Worm (Caenorhabditis elegans) whole organism, L4 larva: ENCODE results near the gene F28F9.3.

Experiments
- D1046.2 ChIP-seq: fragments of 200-800 bp; sonication (Bioruptor generic); IDR thresholded peaks from 2 replicates; pipeline ENCODE4 v1.3.6; 2022; ENCODE audit warnings: missing genetic modification characterization, missing compliant biosample characterization
- F26F4.8 ChIP-seq: fragments of 200-800 bp; sonication (Bioruptor generic); conservative IDR thresholded peaks from 2 replicates; pipeline ENCODE4 v1.3.6; 2022; ENCODE audit warnings: missing genetic modification characterization, missing compliant biosample characterization
- Y105C5A.15 ChIP-seq: fragments of 200-800 bp; sonication (Bioruptor generic); IDR thresholded peaks from 2 replicates; pipeline ENCODE4 v1.3.6; 2022; ENCODE audit warnings: missing genetic modification characterization, missing compliant biosample characterization
- Y5F2A.4 ChIP-seq: fragments of 200-800 bp; sonication (Bioruptor generic); optimal IDR thresholded peaks from 2 replicates; lab custom pipeline; 2018; ENCODE audit warnings: mild to moderate bottlenecking, missing genetic modification characterization, missing compliant biosample characterization
- ZK546.5 ChIP-seq, 2 experiments: sonication (generic microtip); optimal IDR thresholded peaks; 2 replicates each; lab custom pipeline; 2017; ENCODE audit warnings: missing biosample characterization in 2 of 2, missing genetic modification characterization in 2 of 2
- aha-1 ChIP-seq: fragments of 150-350 bp; peaks from one replicate; lab custom pipeline; 2014; ENCODE audit warnings: missing biosample characterization, missing genetic modification characterization
- aly-2 ChIP-seq: sonication (generic microtip); optimal IDR thresholded peaks from 2 replicates; lab custom pipeline; 2018; ENCODE audit warnings: missing biosample characterization, missing genetic modification characterization
- ceh-62 ChIP-seq: sonication (generic microtip); optimal IDR thresholded peaks from 2 replicates; lab custom pipeline; 2017; ENCODE audit warnings: missing biosample characterization, missing genetic modification characterization
- ces-1 ChIP-seq: fragments of 150-350 bp; sonication (generic microtip); optimal IDR thresholded peaks from 4 replicates; lab custom pipeline; 2014; ENCODE audit warnings: missing biosample characterization, missing genetic modification reagents, missing genetic modification characterization
- ctbp-1 ChIP-seq: fragments of 200-800 bp; sonication (Bioruptor generic); IDR thresholded peaks from 2 replicates; pipeline ENCODE4 v1.3.6; 2022; ENCODE audit warnings: missing genetic modification reagents, missing genetic modification characterization, missing compliant biosample characterization
- daf-16 ChIP-seq, 3 experiments: sonication (generic microtip); optimal IDR thresholded peaks; 2 replicates each; lab custom pipeline; 2016 to 2017; ENCODE audit warnings: missing genetic modification characterization in 3 of 3, missing genetic modification reagents in 3 of 3, mild to moderate bottlenecking in 2 of 3, missing compliant biosample characterization in 2 of 3, missing biosample characterization in 1 of 3, moderate library complexity in 1 of 3
- dmd-6 ChIP-seq: fragments of 200-800 bp; sonication (Bioruptor generic); IDR thresholded peaks from 2 replicates; pipeline ENCODE4 v1.3.6; 2022; ENCODE audit warnings: missing genetic modification reagents, missing genetic modification characterization, missing compliant biosample characterization
- fos-1 ChIP-seq: fragments of 150-350 bp; optimal IDR thresholded peaks from 2 replicates; lab custom pipeline; 2014; ENCODE audit warnings: missing biosample characterization, missing genetic modification characterization
- gei-8 ChIP-seq: fragments of 200-800 bp; sonication (Bioruptor generic); optimal IDR thresholded peaks from 2 replicates; lab custom pipeline; 2018; ENCODE audit warnings: mild to moderate bottlenecking, missing genetic modification characterization, missing compliant biosample characterization
- hif-1 ChIP-seq, 2 experiments: sonication (generic microtip); optimal IDR thresholded peaks; 2 replicates each; lab custom pipeline; 2016 to 2017; ENCODE audit warnings: missing compliant biosample characterization in 2 of 2, missing genetic modification characterization in 2 of 2, missing genetic modification reagents in 2 of 2, missing genotype in 2 of 2, mild to moderate bottlenecking in 1 of 2
- hlh-11 ChIP-seq: fragments of 200-800 bp; sonication (Bioruptor generic); optimal IDR thresholded peaks from 2 replicates; lab custom pipeline; 2018; ENCODE audit warnings: mild to moderate bottlenecking, missing genetic modification characterization, missing compliant biosample characterization
- hlh-30 ChIP-seq: sonication (generic microtip); optimal IDR thresholded peaks from 2 replicates; lab custom pipeline; 2017; ENCODE audit warnings: antibody characterized with exemption, mild to moderate bottlenecking, missing genetic modification characterization, missing compliant biosample characterization; ENCODE audit not compliant: insufficient read depth
- hmg-1.1 ChIP-seq: fragments of 200-800 bp; sonication (Bioruptor generic); IDR thresholded peaks from 2 replicates; pipeline ENCODE4 v1.3.6; 2022; ENCODE audit warnings: missing genetic modification reagents, missing genetic modification characterization, missing compliant biosample characterization
- lin-39 ChIP-seq: fragments of 150-350 bp; optimal IDR thresholded peaks from 2 replicates; lab custom pipeline; 2014; ENCODE audit warnings: missing biosample characterization, missing genetic modification reagents, missing genetic modification characterization
- madf-5 ChIP-seq, 2 experiments: fragments of 200-800 bp; sonication (Bioruptor generic); IDR thresholded peaks; 2 replicates each; pipeline ENCODE4 v1.3.6; 2022; ENCODE audit warnings: missing compliant biosample characterization in 2 of 2, missing genetic modification characterization in 2 of 2
- nhr-237 ChIP-seq: sonication (generic microtip); optimal IDR thresholded peaks from 2 replicates; lab custom pipeline; 2017; ENCODE audit warnings: missing biosample characterization, missing genetic modification characterization
- nhr-28 ChIP-seq: fragments of 150-350 bp; optimal IDR thresholded peaks from 2 replicates; lab custom pipeline; 2014; ENCODE audit warnings: missing biosample characterization, missing genetic modification characterization
- nhr-41 ChIP-seq: fragments of 200-800 bp; sonication (Bioruptor generic); IDR thresholded peaks from 2 replicates; pipeline ENCODE4 v1.3.6; 2022; ENCODE audit warnings: missing genetic modification reagents, missing genetic modification characterization, missing compliant biosample characterization
- nhr-6 ChIP-seq: fragments of 150-350 bp; optimal IDR thresholded peaks from 2 replicates; lab custom pipeline; 2014; ENCODE audit warnings: missing biosample characterization, missing genetic modification characterization
- nhr-76 ChIP-seq: fragments of 150-350 bp; optimal IDR thresholded peaks from 2 replicates; lab custom pipeline; 2014; ENCODE audit warnings: missing biosample characterization, missing genetic modification characterization
- php-3 ChIP-seq: fragments of 200-800 bp; sonication (Bioruptor generic); IDR thresholded peaks from 2 replicates; pipeline ENCODE4 v1.3.6; 2022; ENCODE audit warnings: missing genetic modification reagents, missing genetic modification characterization, missing compliant biosample characterization
- pqm-1 ChIP-seq: sonication (generic microtip); optimal IDR thresholded peaks from 2 replicates; lab custom pipeline; 2017; ENCODE audit warnings: missing biosample characterization, missing genetic modification characterization
- snpc-1.2 ChIP-seq: fragments of 200-800 bp; sonication (Bioruptor generic); IDR thresholded peaks from 2 replicates; pipeline ENCODE4 v1.3.6; 2022; ENCODE audit warnings: missing genetic modification reagents, missing genetic modification characterization, missing compliant biosample characterization
- spr-1 ChIP-seq: sonication (generic microtip); optimal IDR thresholded peaks from 2 replicates; lab custom pipeline; 2016; ENCODE audit warnings: mild to moderate bottlenecking, missing genetic modification characterization, missing compliant biosample characterization
- spr-3 ChIP-seq: fragments of 200-800 bp; sonication (Bioruptor generic); optimal IDR thresholded peaks from 2 replicates; lab custom pipeline; 2018; ENCODE audit warnings: mild to moderate bottlenecking, missing genetic modification characterization, missing compliant biosample characterization
- zag-1 ChIP-seq: fragments of 150-350 bp; optimal IDR thresholded peaks from 2 replicates; lab custom pipeline; 2014; ENCODE audit warnings: missing biosample characterization, missing genetic modification characterization
- zfp-3 ChIP-seq: fragments of 200-800 bp; sonication (Bioruptor generic); conservative IDR thresholded peaks from 2 replicates; pipeline ENCODE4 v1.3.6; 2022; ENCODE audit warnings: missing genetic modification reagents, missing genetic modification characterization, missing compliant biosample characterization
- zip-11 ChIP-seq: fragments of 200-800 bp; sonication (Bioruptor generic); IDR thresholded peaks from 2 replicates; pipeline ENCODE4 v1.3.6; 2022; ENCODE audit warnings: missing genetic modification characterization, missing compliant biosample characterization

The F28F9.3 gene

ce11 chrIV:3878283-3878938 is 51.7 kb downstream of the F28F9.3 start, which contains the start of gene F37C4.6:
Gene F37C4.6 (minus strand): TSS chrIV:3878333.
- TF ChIP-seq snpc-1.2 (GFP tag; lab: Robert Waterston, UW) = no peak
- TF ChIP-seq gei-8 = no peak
- TF ChIP-seq aha-1 (tag; lab: Kevin White, UChicago) = no peak
- TF ChIP-seq D1046.2 (GFP tag; lab: Robert Waterston, UW) = no peak
- no peak for TF ChIP-seq ctbp-1 (GFP tag; lab: Robert Waterston, UW)
- TF ChIP-seq dmd-6 = peak; percentile 14; the same call in 1 of the 2 replicates
- no peak for TF ChIP-seq Y5F2A.4
- TF ChIP-seq zip-11 = no peak
- no peak for TF ChIP-seq hif-1 (tag; optimal IDR thresholded peaks at IDR 0.05; lab: Kevin White, UChicago)
- no peak for TF ChIP-seq ZK546.5 (tag; optimal IDR thresholded peaks at IDR 0.05; lab: Kevin White, UChicago)
- TF ChIP-seq nhr-6 (tag; lab: Kevin White, UChicago) = no peak
- no peak for TF ChIP-seq hmg-1.1 (GFP tag; lab: Robert Waterston, UW)
- TF ChIP-seq lin-39 = no peak
- TF ChIP-seq hlh-11 (tag; lab: Kevin White, UChicago) = peak; percentile 49
- no peak for TF ChIP-seq F26F4.8
- no peak for TF ChIP-seq madf-5 (GFP tag; IDR thresholded peaks at IDR 0.05; lab: Robert Waterston, UW)
- no peak for TF ChIP-seq ces-1 (GFP tag; lab: Kevin White, UChicago)
- no peak for TF ChIP-seq hlh-30 (tag; lab: Kevin White, UChicago)
- no peak for TF ChIP-seq daf-16 (GFP tag; optimal IDR thresholded peaks at IDR 0.05; lab: Kevin White, UChicago)
- peak; percentile 85 for TF ChIP-seq daf-16 (tag; optimal IDR thresholded peaks at IDR 0.05; lab: Kevin White, UChicago)
- peak; percentile 9 for TF ChIP-seq nhr-28 (tag; lab: Kevin White, UChicago)
- TF ChIP-seq nhr-41 = no peak
- TF ChIP-seq pqm-1 (tag; lab: Kevin White, UChicago) = peak; percentile 18
- no peak for TF ChIP-seq zag-1 (tag; lab: Kevin White, UChicago)
- TF ChIP-seq aly-2 = no peak
- no peak for TF ChIP-seq fos-1 (tag; lab: Kevin White, UChicago)
- no peak for TF ChIP-seq nhr-237 (tag; lab: Kevin White, UChicago)
- no peak for TF ChIP-seq spr-1 (tag; lab: Kevin White, UChicago)

DNA sequence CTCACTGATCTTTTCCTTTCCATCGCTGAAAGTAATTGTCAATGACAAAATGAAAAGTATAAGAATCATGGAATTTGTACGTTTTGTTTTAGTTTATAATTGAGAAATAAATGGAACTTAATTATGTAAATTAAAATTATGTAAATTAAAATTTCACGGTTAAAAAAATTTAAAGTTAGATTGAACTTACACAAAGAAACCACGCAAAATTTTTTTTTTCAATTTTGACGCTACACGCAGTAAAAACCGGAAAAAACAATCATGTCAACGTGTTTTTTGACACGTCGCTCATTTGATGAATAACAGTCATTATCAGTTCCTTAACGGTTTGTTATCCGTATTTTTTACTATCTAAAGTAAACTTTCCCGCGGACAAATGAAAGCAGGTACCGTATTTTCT is 54.4 kb downstream of the F28F9.3 start, which contains the start of the genes F37C4.8 and oac-23:
F37C4.8 (minus strand) TSS at position 101 of the 400 bp plus-strand sequence.
oac-23 (plus strand) TSS at position 323 of the 400 bp plus-strand sequence.
- TF ChIP-seq Y105C5A.15 (no peak), php-3 (GFP tag; lab: Robert Waterston, UW) (no peak), aha-1 (tag; lab: Kevin White, UChicago) (peak; percentile 32), zfp-3 (GFP tag; lab: Robert Waterston, UW) (no peak), spr-3 (no peak)

- TF ChIP-seq hmg-1.1 (GFP tag; lab: Robert Waterston, UW) (no peak), ceh-62 (no peak), lin-39 (no peak), nhr-76 (tag; lab: Kevin White, UChicago) (no peak)
Measured at ce11 chrIV:3885369-3885768, 58.7 kb downstream of the F28F9.3 start, which contains the start of gene oac-22. Gene oac-22 (plus strand): TSS chrIV:3885669.
